Worm (Caenorhabditis elegans) whole organism, L1 larva: ENCODE results near the gene Y45G5AM.6.

ENCODE experiments used
- C16A3.4 ChIP-seq: fragments of 150-350 bp; optimal IDR thresholded peaks from 2 replicates; lab custom pipeline; 2014; ENCODE audit warnings: missing biosample characterization, missing genetic modification characterization
- C34B4.2 ChIP-seq: sonication (generic microtip); optimal IDR thresholded peaks from 2 replicates; lab custom pipeline; 2017; ENCODE audit warnings: mild to moderate bottlenecking, missing genetic modification characterization, missing compliant biosample characterization
- Y116A8C.19 ChIP-seq: sonication (generic microtip); optimal IDR thresholded peaks from 2 replicates; lab custom pipeline; 2016; ENCODE audit warnings: missing compliant biosample characterization, missing genetic modification characterization, borderline replicate concordance
- aha-1 ChIP-seq: fragments of 150-350 bp; optimal IDR thresholded peaks from 2 replicates; lab custom pipeline; 2014; ENCODE audit warnings: missing biosample characterization, missing genetic modification characterization
- ama-1 ChIP-seq: fragments of 150-350 bp; optimal IDR thresholded peaks from 2 replicates; lab custom pipeline; 2014
- blmp-1 ChIP-seq: fragments of 150-350 bp; optimal IDR thresholded peaks from 2 replicates; lab custom pipeline; 2014; ENCODE audit warnings: missing biosample characterization, missing genetic modification characterization
- ceh-63 ChIP-seq: fragments of 200-800 bp; sonication (Bioruptor generic); optimal IDR thresholded peaks from 2 replicates; lab custom pipeline; 2018; ENCODE audit warnings: mild to moderate bottlenecking, missing genetic modification characterization, missing compliant biosample characterization
- ceh-8 ChIP-seq: fragments of 200-800 bp; sonication (Bioruptor generic); optimal IDR thresholded peaks from 2 replicates; lab custom pipeline; 2018; ENCODE audit warnings: mild to moderate bottlenecking, missing genetic modification characterization, moderate library complexity, missing compliant biosample characterization
- ceh-82 ChIP-seq, 3 experiments: fragments of 150-350 bp in 1 of 3; sonication (generic microtip) in 2 of 3; optimal IDR thresholded peaks; 2 replicates each; lab custom pipeline; 2014 to 2017; ENCODE audit warnings: missing biosample characterization in 3 of 3, missing genetic modification characterization in 3 of 3
- ceh-88 ChIP-seq: fragments of 200-800 bp; sonication (Bioruptor generic); IDR thresholded peaks from 2 replicates; pipeline ENCODE4 v1.3.6; 2022; ENCODE audit warnings: missing genetic modification characterization, missing compliant biosample characterization
- ceh-90 ChIP-seq: sonication (generic microtip); optimal IDR thresholded peaks from 2 replicates; lab custom pipeline; 2016; ENCODE audit warnings: missing genetic modification characterization, missing compliant biosample characterization
- ces-1 ChIP-seq: fragments of 150-350 bp; optimal IDR thresholded peaks from 2 replicates; lab custom pipeline; 2014; ENCODE audit warnings: missing biosample characterization, missing genetic modification reagents, missing genetic modification characterization
- efl-3 ChIP-seq: fragments of 200-800 bp; sonication (Bioruptor generic); optimal IDR thresholded peaks from 2 replicates; lab custom pipeline; 2018; ENCODE audit warnings: mild to moderate bottlenecking, missing genetic modification characterization, missing compliant biosample characterization
- egl-13 ChIP-seq: sonication (generic microtip); optimal IDR thresholded peaks from 2 replicates; lab custom pipeline; 2016; ENCODE audit warnings: missing genotype, missing genetic modification reagents, missing genetic modification characterization, missing compliant biosample characterization
- egl-27 ChIP-seq, 2 experiments: fragments of 150-350 bp in 1 of 2; sonication (generic microtip); optimal IDR thresholded peaks; 3 replicates each; lab custom pipeline; 2017 to 2018; ENCODE audit warnings: missing biosample characterization in 2 of 2, missing genetic modification characterization in 2 of 2, missing genetic modification reagents in 2 of 2
- fkh-10 ChIP-seq: sonication (generic microtip); optimal IDR thresholded peaks from 2 replicates; lab custom pipeline; 2017; ENCODE audit warnings: missing biosample characterization, missing genetic modification reagents, missing genetic modification characterization
- fkh-4 ChIP-seq: sonication (generic microtip); optimal IDR thresholded peaks from 2 replicates; lab custom pipeline; 2016; ENCODE audit warnings: missing compliant biosample characterization, missing genetic modification characterization, borderline replicate concordance
- fkh-8 ChIP-seq: sonication (generic microtip); optimal IDR thresholded peaks from 2 replicates; lab custom pipeline; 2016; ENCODE audit warnings: mild to moderate bottlenecking, missing genetic modification characterization, missing compliant biosample characterization
- fos-1 ChIP-seq: fragments of 150-350 bp; optimal IDR thresholded peaks from 2 replicates; lab custom pipeline; 2014; ENCODE audit warnings: missing biosample characterization, missing genetic modification characterization
- grh-1 ChIP-seq: fragments of 200-800 bp; sonication (Bioruptor generic); IDR thresholded peaks from 2 replicates; pipeline ENCODE4 v1.3.6; 2022; ENCODE audit warnings: missing genetic modification reagents, missing genetic modification characterization, missing compliant biosample characterization
- hlh-17 ChIP-seq: fragments of 200-800 bp; sonication (Bioruptor generic); optimal IDR thresholded peaks from 2 replicates; lab custom pipeline; 2018; ENCODE audit warnings: missing genetic modification characterization, mild to moderate bottlenecking, missing compliant biosample characterization, moderate library complexity, borderline replicate concordance
- hpl-2 ChIP-seq: fragments of 150-350 bp; optimal IDR thresholded peaks from 2 replicates; lab custom pipeline; 2014; ENCODE audit warnings: missing biosample characterization, missing genetic modification reagents, missing genetic modification characterization
- irx-1 ChIP-seq: sonication (generic microtip); optimal IDR thresholded peaks from 2 replicates; lab custom pipeline; 2016; ENCODE audit warnings: missing genetic modification characterization, missing compliant biosample characterization
- lin-13 ChIP-seq: fragments of 150-350 bp; optimal IDR thresholded peaks from 2 replicates; lab custom pipeline; 2014; ENCODE audit warnings: missing biosample characterization, missing genetic modification reagents, missing genetic modification characterization
- lin-15B ChIP-seq: fragments of 150-350 bp; sonication (generic microtip); optimal IDR thresholded peaks from 3 replicates; lab custom pipeline; 2014; ENCODE audit warnings: missing biosample characterization, missing genetic modification characterization
- lin-39 ChIP-seq: fragments of 150-350 bp; optimal IDR thresholded peaks from 2 replicates; lab custom pipeline; 2014; ENCODE audit warnings: missing biosample characterization, missing genetic modification reagents, missing genetic modification characterization
- lir-3 ChIP-seq: sonication (generic microtip); optimal IDR thresholded peaks from 2 replicates; lab custom pipeline; 2016; ENCODE audit warnings: mild to moderate bottlenecking, missing genetic modification characterization, moderate library complexity, missing compliant biosample characterization; ENCODE audit not compliant: poor library complexity
- lsy-2 ChIP-seq, 2 experiments: fragments of 150-350 bp; optimal IDR thresholded peaks; 2 replicates each; lab custom pipeline; 2014; ENCODE audit warnings: missing biosample characterization in 2 of 2, missing genetic modification characterization in 2 of 2
- mab-9 ChIP-seq: fragments of 200-800 bp; sonication (Bioruptor generic); IDR thresholded peaks from 2 replicates; pipeline ENCODE4 v1.3.6; 2022; ENCODE audit warnings: missing genetic modification reagents, missing genetic modification characterization, missing compliant biosample characterization
- mdl-1 ChIP-seq, 2 experiments: fragments of 150-350 bp; optimal IDR thresholded peaks; 2 replicates each; lab custom pipeline; 2014 to 2017; ENCODE audit warnings: missing biosample characterization in 2 of 2, missing genetic modification characterization in 2 of 2, inconsistent platforms in 1 of 2
- mep-1 ChIP-seq: fragments of 150-350 bp; optimal IDR thresholded peaks from 2 replicates; lab custom pipeline; 2014; ENCODE audit warnings: missing biosample characterization, missing genetic modification characterization
- nhr-11 ChIP-seq: fragments of 150-350 bp; optimal IDR thresholded peaks from 2 replicates; lab custom pipeline; 2014; ENCODE audit warnings: missing biosample characterization, missing genetic modification characterization
- nhr-19 ChIP-seq: fragments of 200-800 bp; sonication (Bioruptor generic); conservative IDR thresholded peaks from 2 replicates; pipeline ENCODE4 v1.3.6; 2022; ENCODE audit warnings: missing genetic modification characterization, missing compliant biosample characterization
- nhr-20 ChIP-seq: sonication (generic microtip); optimal IDR thresholded peaks from 2 replicates; lab custom pipeline; 2016; ENCODE audit warnings: mild to moderate bottlenecking, missing genetic modification characterization, missing compliant biosample characterization
- nhr-28 ChIP-seq: fragments of 150-350 bp; optimal IDR thresholded peaks from 2 replicates; lab custom pipeline; 2014; ENCODE audit warnings: missing biosample characterization, missing genetic modification characterization
- nhr-47 ChIP-seq: sonication (generic microtip); optimal IDR thresholded peaks from 2 replicates; lab custom pipeline; 2016; ENCODE audit warnings: mild to moderate bottlenecking, missing genetic modification characterization, moderate library complexity, missing compliant biosample characterization
- nhr-85 ChIP-seq: sonication (generic microtip); peaks from one replicate; lab custom pipeline; 2016; ENCODE audit warnings: missing genetic modification characterization, inconsistent platforms, missing compliant biosample characterization
- pax-3 ChIP-seq: fragments of 200-800 bp; sonication (Bioruptor generic); optimal IDR thresholded peaks from 2 replicates; lab custom pipeline; 2018; ENCODE audit warnings: mild to moderate bottlenecking, missing genetic modification characterization, moderate library complexity, missing compliant biosample characterization
- rnt-1 ChIP-seq: sonication (generic microtip); optimal IDR thresholded peaks from 2 replicates; lab custom pipeline; 2016; ENCODE audit warnings: mild to moderate bottlenecking, missing genetic modification characterization, moderate library complexity, missing compliant biosample characterization
- skn-1 ChIP-seq: fragments of 150-350 bp; optimal IDR thresholded peaks from 2 replicates; lab custom pipeline; 2014; ENCODE audit warnings: missing biosample characterization, missing genetic modification characterization
- sptf-1 ChIP-seq: fragments of 150-350 bp; optimal IDR thresholded peaks from 2 replicates; lab custom pipeline; 2014; ENCODE audit warnings: missing biosample characterization, missing genetic modification characterization
- tbx-2 ChIP-seq: sonication (generic microtip); optimal IDR thresholded peaks from 2 replicates; lab custom pipeline; 2016; ENCODE audit warnings: missing genetic modification characterization, missing compliant biosample characterization
- tlp-1 ChIP-seq: fragments of 150-350 bp; optimal IDR thresholded peaks from 2 replicates; lab custom pipeline; 2014; ENCODE audit warnings: missing biosample characterization, missing genetic modification characterization
- unc-130 ChIP-seq: fragments of 150-350 bp; optimal IDR thresholded peaks from 2 replicates; lab custom pipeline; 2017; ENCODE audit warnings: missing biosample characterization, missing genetic modification characterization, inconsistent platforms
- unc-62 ChIP-seq: fragments of 150-350 bp; optimal IDR thresholded peaks from 2 replicates; lab custom pipeline; 2014; ENCODE audit warnings: missing biosample characterization, missing genetic modification reagents, missing genetic modification characterization
- unc-98 ChIP-seq: fragments of 200-800 bp; sonication (Bioruptor generic); IDR thresholded peaks from 2 replicates; pipeline ENCODE4 v1.3.6; 2022; ENCODE audit warnings: missing genetic modification characterization, missing compliant biosample characterization
- xbp-1 ChIP-seq: sonication (generic microtip); optimal IDR thresholded peaks from 2 replicates; lab custom pipeline; 2016; ENCODE audit warnings: missing genetic modification characterization, missing compliant biosample characterization
- zag-1 ChIP-seq: fragments of 150-350 bp; optimal IDR thresholded peaks from 2 replicates; lab custom pipeline; 2014; ENCODE audit warnings: missing biosample characterization, missing genetic modification characterization
- zip-4 ChIP-seq: fragments of 200-800 bp; sonication (Bioruptor generic); optimal IDR thresholded peaks from 2 replicates; lab custom pipeline; 2018; ENCODE audit warnings: mild to moderate bottlenecking, missing genetic modification characterization, moderate library complexity, missing compliant biosample characterization
- ztf-11 ChIP-seq, 2 experiments: sonication (generic microtip); optimal IDR thresholded peaks; 2 replicates each; lab custom pipeline; 2016 to 2017; ENCODE audit warnings: missing genetic modification characterization in 2 of 2, missing biosample characterization in 1 of 2, missing compliant biosample characterization in 1 of 2
- ztf-4 ChIP-seq: fragments of 150-350 bp; optimal IDR thresholded peaks from 2 replicates; lab custom pipeline; 2014; ENCODE audit warnings: missing biosample characterization, missing genetic modification characterization

The Y45G5AM.6 gene

DNA sequence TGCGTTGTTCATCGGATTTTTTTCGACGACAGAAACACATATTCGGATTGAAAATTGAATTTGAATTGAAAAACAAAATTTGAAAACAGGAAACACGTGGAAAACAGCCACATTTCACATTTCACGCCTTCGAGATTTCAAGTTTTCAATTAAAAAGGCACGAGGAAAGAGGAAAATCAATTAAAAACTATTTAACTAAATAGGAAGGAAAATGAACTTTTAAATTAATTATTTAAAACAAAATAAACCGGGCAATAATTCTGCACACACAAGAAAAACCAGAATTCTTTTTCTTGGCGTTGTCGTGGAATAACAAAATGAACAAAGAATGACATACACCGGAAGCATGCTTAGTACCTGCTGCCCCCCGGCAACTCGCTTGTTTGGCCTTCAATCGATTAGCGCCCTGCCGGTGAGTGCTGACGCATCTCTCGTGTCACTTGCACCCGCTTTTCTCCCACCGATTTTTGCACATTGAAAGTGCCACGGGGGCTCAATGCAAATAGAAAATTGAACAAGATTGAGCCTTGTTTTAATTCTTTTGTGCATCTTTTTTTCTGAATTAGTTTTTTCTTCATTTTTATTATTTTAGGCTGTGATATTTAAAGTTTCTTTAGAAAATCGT is 42.6 kb upstream of the Y45G5AM.6 start, which contains the start of gene Y45G5AM.9 (continued):
- TF ChIP-seq mep-1 (tag; lab: Kevin White, UChicago) (peak; percentile 80), aha-1 (tag; lab: Kevin White, UChicago) (peak; percentile 48), tbx-2 (tag; lab: Kevin White, UChicago) (peak; percentile 87), efl-3 (no peak), C34B4.2 (tag; lab: Kevin White, UChicago) (no peak), nhr-11 (tag; lab: Kevin White, UChicago) (peak; percentile 9), xbp-1 (peak; percentile 82), ama-1 (lab: Kevin White, UChicago) (no peak), lir-3 (tag; lab: Kevin White, UChicago) (no peak), fkh-8 (tag; lab: Kevin White, UChicago) (peak; percentile 86), pax-3 (tag; lab: Kevin White, UChicago) (peak; percentile 7), lin-13 (peak; percentile 73), fos-1 (tag; lab: Kevin White, UChicago) (peak; percentile 69), irx-1 (peak; percentile 73), lin-15B (peak; percentile 14), unc-130 (peak; percentile 53), Y116A8C.19 (tag; lab: Kevin White, UChicago) (no peak), nhr-85 (tag; lab: Kevin White, UChicago) (peak; percentile 88), zip-4 (peak; percentile 59), ztf-4 (no peak), nhr-19 (GFP tag; lab: Robert Waterston, UW) (peak; percentile 77), nhr-20 (tag; lab: Kevin White, UChicago) (peak; percentile 82), egl-13 (tag; lab: Kevin White, UChicago) (peak; percentile 73), zag-1 (tag; lab: Kevin White, UChicago) (no peak), sptf-1 (no peak), ceh-8 (GFP tag; lab: Kevin White, UChicago) (peak; percentile 19), hlh-17 (GFP tag; lab: Kevin White, UChicago) (no peak), fkh-4 (tag; lab: Kevin White, UChicago) (peak; percentile 45), nhr-47 (tag; lab: Kevin White, UChicago) (peak; percentile 89), grh-1 (GFP tag; lab: Robert Waterston, UW) (peak; percentile 79), unc-98 (GFP tag; lab: Robert Waterston, UW) (no peak), ceh-90 (tag; lab: Kevin White, UChicago) (no peak), hpl-2 (GFP tag; lab: Kevin White, UChicago) (peak; percentile 3)

DNA sequence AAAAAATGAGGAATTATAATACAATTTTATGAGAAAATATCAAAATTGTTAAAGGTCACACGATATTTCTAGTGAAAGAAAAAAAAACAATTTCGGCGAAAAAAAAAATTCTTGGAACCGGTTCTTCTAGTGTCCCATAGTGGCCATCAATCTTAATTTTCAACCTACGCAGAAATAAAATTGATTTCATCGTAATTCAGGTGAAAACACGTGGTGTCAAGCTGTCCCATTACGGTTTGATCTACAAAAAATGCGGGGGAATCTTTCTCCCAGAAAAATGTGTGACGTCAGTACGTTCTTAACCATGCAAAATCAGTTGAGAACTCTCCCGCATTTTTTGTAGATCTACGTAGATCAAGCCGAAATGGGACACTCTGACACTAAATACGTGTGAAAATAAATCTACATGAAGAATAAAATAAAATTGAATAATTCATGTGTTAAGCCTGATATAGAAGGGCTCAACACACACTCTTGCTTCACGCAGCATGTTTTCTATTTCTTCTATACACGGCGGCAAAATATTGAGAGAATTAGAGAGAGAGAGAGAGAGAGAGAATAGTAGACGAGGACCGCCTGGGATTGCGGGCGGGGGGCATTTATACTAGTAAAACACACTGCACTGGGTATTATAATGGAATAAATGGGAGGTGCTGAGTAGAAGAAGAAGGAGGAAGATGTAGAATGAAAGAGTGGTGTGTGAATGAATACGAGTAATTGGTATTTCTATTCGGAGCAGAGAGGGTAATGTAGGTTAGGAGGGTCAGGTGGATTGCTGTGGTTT is 40.8 kb upstream of the Y45G5AM.6 start:
- TF ChIP-seq nhr-28 (tag; lab: Kevin White, UChicago) (no peak), lin-39 (tag; lab: Kevin White, UChicago) (no peak), fkh-10 (GFP tag; lab: Kevin White, UChicago) (no peak), ceh-88 (no peak), lsy-2 (tag; optimal IDR thresholded peaks at IDR 0.05; lab: Kevin White, UChicago) (no peak), blmp-1 (peak; percentile 11), mdl-1 (tag; optimal IDR thresholded peaks at IDR 0.05; lab: Kevin White, UChicago) (no peak), skn-1 (no peak), C16A3.4 (tag; lab: Kevin White, UChicago) (no peak), egl-27 (tag; optimal IDR thresholded peaks at IDR 0.05; lab: Kevin White, UChicago) (no peak), rnt-1 (tag; lab: Kevin White, UChicago) (no peak), hpl-2 (GFP tag; lab: Kevin White, UChicago) (no peak), ztf-4 (no peak), lin-15B (no peak), mab-9 (no peak), tlp-1 (tag; lab: Kevin White, UChicago) (no peak), ces-1 (GFP tag; lab: Kevin White, UChicago) (no peak), fos-1 (tag; lab: Kevin White, UChicago) (no peak), ceh-63 (GFP tag; lab: Kevin White, UChicago) (no peak), ztf-11 (tag; optimal IDR thresholded peaks at IDR 0.05; lab: Kevin White, UChicago) (no peak), ceh-82 (tag; optimal IDR thresholded peaks at IDR 0.05; lab: Kevin White, UChicago) (peak in 1 of 3 experiments; percentile 21), lin-13 (peak; percentile 45), unc-62 (no peak)
